Worm (Caenorhabditis elegans) whole organism, L4 larva: ENCODE data around the gene egas-1.
A peak's percentile ranks its signal among the peaks of the same experiment; 100 is the strongest.

Experiments
- F10B5.3 ChIP-seq: sonication (generic microtip); optimal IDR thresholded peaks from 2 replicates; lab custom pipeline; 2016; ENCODE audit warnings: mild to moderate bottlenecking, missing genetic modification characterization, missing compliant biosample characterization
- F37D6.2 ChIP-seq: sonication (generic microtip); optimal IDR thresholded peaks from 2 replicates; lab custom pipeline; 2016; ENCODE audit warnings: mild to moderate bottlenecking, missing genetic modification characterization, missing compliant biosample characterization
- F49E8.2 ChIP-seq: sonication (generic microtip); optimal IDR thresholded peaks from 2 replicates; lab custom pipeline; 2016; ENCODE audit warnings: missing compliant biosample characterization, mild to moderate bottlenecking, missing genetic modification characterization, borderline replicate concordance
- T20F7.1 ChIP-seq: fragments of 200-800 bp; sonication (Bioruptor generic); optimal IDR thresholded peaks from 2 replicates; lab custom pipeline; 2018; ENCODE audit warnings: mild to moderate bottlenecking, missing genetic modification characterization, missing compliant biosample characterization
- Y75B8A.6 ChIP-seq: fragments of 200-800 bp; sonication (Bioruptor generic); IDR thresholded peaks from 2 replicates; pipeline ENCODE4 v1.3.6; 2022; ENCODE audit warnings: missing genetic modification reagents, missing genetic modification characterization, missing compliant biosample characterization
- ZK337.2 ChIP-seq: fragments of 200-800 bp; sonication (Bioruptor generic); IDR thresholded peaks from 2 replicates; pipeline ENCODE4 v1.3.6; 2022; ENCODE audit warnings: missing genetic modification reagents, missing genetic modification characterization, missing compliant biosample characterization
- aha-1 ChIP-seq: fragments of 150-350 bp; peaks from one replicate; lab custom pipeline; 2014; ENCODE audit warnings: missing biosample characterization, missing genetic modification characterization
- aly-2 ChIP-seq: sonication (generic microtip); optimal IDR thresholded peaks from 2 replicates; lab custom pipeline; 2018; ENCODE audit warnings: missing biosample characterization, missing genetic modification characterization
- ceh-62 ChIP-seq: sonication (generic microtip); optimal IDR thresholded peaks from 2 replicates; lab custom pipeline; 2017; ENCODE audit warnings: missing biosample characterization, missing genetic modification characterization
- ces-1 ChIP-seq: fragments of 150-350 bp; sonication (generic microtip); optimal IDR thresholded peaks from 4 replicates; lab custom pipeline; 2014; ENCODE audit warnings: missing biosample characterization, missing genetic modification reagents, missing genetic modification characterization
- cey-2 ChIP-seq: sonication (generic microtip); optimal IDR thresholded peaks from 3 replicates; lab custom pipeline; 2017; ENCODE audit warnings: missing genetic modification characterization, mild to moderate bottlenecking, missing compliant biosample characterization, antibody characterized with exemption, borderline replicate concordance; ENCODE audit not compliant: insufficient read depth
- daf-8 ChIP-seq: fragments of 200-800 bp; sonication (Bioruptor generic); IDR thresholded peaks from 2 replicates; pipeline ENCODE4 v1.3.6; 2022; ENCODE audit warnings: missing genetic modification characterization, missing compliant biosample characterization
- dmd-8 ChIP-seq: fragments of 200-800 bp; sonication (Bioruptor generic); IDR thresholded peaks from 2 replicates; pipeline ENCODE4 v1.3.6; 2022; ENCODE audit warnings: missing genetic modification characterization, missing compliant biosample characterization
- dve-1 ChIP-seq: sonication (generic microtip); optimal IDR thresholded peaks from 2 replicates; lab custom pipeline; 2017; ENCODE audit warnings: antibody characterized with exemption, mild to moderate bottlenecking, missing genetic modification characterization, missing compliant biosample characterization; ENCODE audit not compliant: insufficient read depth
- egl-43 ChIP-seq: fragments of 200-800 bp; sonication (Bioruptor generic); IDR thresholded peaks from 2 replicates; pipeline ENCODE4 v1.3.6; 2022; ENCODE audit warnings: missing genetic modification reagents, missing genetic modification characterization, missing compliant biosample characterization
- gei-8 ChIP-seq: fragments of 200-800 bp; sonication (Bioruptor generic); optimal IDR thresholded peaks from 2 replicates; lab custom pipeline; 2018; ENCODE audit warnings: mild to moderate bottlenecking, missing genetic modification characterization, missing compliant biosample characterization
- hif-1 ChIP-seq, 2 experiments: sonication (generic microtip); optimal IDR thresholded peaks; 2 replicates each; lab custom pipeline; 2016 to 2017; ENCODE audit warnings: missing compliant biosample characterization in 2 of 2, missing genetic modification characterization in 2 of 2, missing genetic modification reagents in 2 of 2, missing genotype in 2 of 2, mild to moderate bottlenecking in 1 of 2
- hmg-1.1 ChIP-seq: fragments of 200-800 bp; sonication (Bioruptor generic); IDR thresholded peaks from 2 replicates; pipeline ENCODE4 v1.3.6; 2022; ENCODE audit warnings: missing genetic modification reagents, missing genetic modification characterization, missing compliant biosample characterization
- lin-13 ChIP-seq: fragments of 150-350 bp; optimal IDR thresholded peaks from 2 replicates; lab custom pipeline; 2014; ENCODE audit warnings: missing biosample characterization, missing genetic modification reagents, missing genetic modification characterization
- lin-15B ChIP-seq: fragments of 150-350 bp; sonication (generic microtip); optimal IDR thresholded peaks from 3 replicates; lab custom pipeline; 2014; ENCODE audit warnings: missing biosample characterization, missing genetic modification characterization
- lin-29 ChIP-seq: fragments of 200-800 bp; sonication (Bioruptor generic); IDR thresholded peaks from 2 replicates; pipeline ENCODE4 v1.3.6; 2022; ENCODE audit warnings: missing genetic modification reagents, missing genetic modification characterization, missing compliant biosample characterization
- lsy-2 ChIP-seq, 2 experiments: fragments of 150-350 bp in 1 of 2; sonication (generic microtip) in 1 of 2; optimal IDR thresholded peaks; 2 replicates each; lab custom pipeline; 2014 to 2017; ENCODE audit warnings: missing biosample characterization in 2 of 2, missing genetic modification characterization in 2 of 2
- madf-9 ChIP-seq: fragments of 200-800 bp; sonication (Bioruptor generic); conservative IDR thresholded peaks from 2 replicates; pipeline ENCODE4 v1.3.6; 2022; ENCODE audit warnings: missing genetic modification reagents, missing genetic modification characterization, missing compliant biosample characterization
- mdt-29 ChIP-seq: fragments of 200-800 bp; sonication (Bioruptor generic); IDR thresholded peaks from 2 replicates; pipeline ENCODE4 v1.3.6; 2022; ENCODE audit warnings: missing genetic modification reagents, missing genetic modification characterization, missing compliant biosample characterization
- nhr-11 ChIP-seq: fragments of 150-350 bp; optimal IDR thresholded peaks from 2 replicates; lab custom pipeline; 2014; ENCODE audit warnings: missing biosample characterization, missing genetic modification characterization
- nhr-237 ChIP-seq: sonication (generic microtip); optimal IDR thresholded peaks from 2 replicates; lab custom pipeline; 2017; ENCODE audit warnings: missing biosample characterization, missing genetic modification characterization
- nhr-28 ChIP-seq: fragments of 150-350 bp; optimal IDR thresholded peaks from 2 replicates; lab custom pipeline; 2014; ENCODE audit warnings: missing biosample characterization, missing genetic modification characterization
- nhr-41 ChIP-seq: fragments of 200-800 bp; sonication (Bioruptor generic); IDR thresholded peaks from 2 replicates; pipeline ENCODE4 v1.3.6; 2022; ENCODE audit warnings: missing genetic modification reagents, missing genetic modification characterization, missing compliant biosample characterization
- php-3 ChIP-seq: fragments of 200-800 bp; sonication (Bioruptor generic); IDR thresholded peaks from 2 replicates; pipeline ENCODE4 v1.3.6; 2022; ENCODE audit warnings: missing genetic modification reagents, missing genetic modification characterization, missing compliant biosample characterization
- sdz-12 ChIP-seq: fragments of 200-800 bp; sonication (Bioruptor generic); optimal IDR thresholded peaks from 2 replicates; lab custom pipeline; 2018; ENCODE audit warnings: mild to moderate bottlenecking, missing genetic modification characterization, missing compliant biosample characterization
- set-16 ChIP-seq: fragments of 200-800 bp; sonication (Bioruptor generic); IDR thresholded peaks from 2 replicates; pipeline ENCODE4 v1.3.6; 2022; ENCODE audit warnings: missing genetic modification reagents, missing genetic modification characterization, missing compliant biosample characterization
- spr-1 ChIP-seq: sonication (generic microtip); optimal IDR thresholded peaks from 2 replicates; lab custom pipeline; 2016; ENCODE audit warnings: mild to moderate bottlenecking, missing genetic modification characterization, missing compliant biosample characterization
- unc-130 ChIP-seq: sonication (generic microtip); optimal IDR thresholded peaks from 2 replicates; lab custom pipeline; 2016; ENCODE audit warnings: missing genetic modification reagents, missing genetic modification characterization, missing compliant biosample characterization
- zag-1 ChIP-seq: fragments of 150-350 bp; optimal IDR thresholded peaks from 2 replicates; lab custom pipeline; 2014; ENCODE audit warnings: missing biosample characterization, missing genetic modification characterization
- zfp-3 ChIP-seq: fragments of 200-800 bp; sonication (Bioruptor generic); conservative IDR thresholded peaks from 2 replicates; pipeline ENCODE4 v1.3.6; 2022; ENCODE audit warnings: missing genetic modification reagents, missing genetic modification characterization, missing compliant biosample characterization

egas-1 gene

DNA sequence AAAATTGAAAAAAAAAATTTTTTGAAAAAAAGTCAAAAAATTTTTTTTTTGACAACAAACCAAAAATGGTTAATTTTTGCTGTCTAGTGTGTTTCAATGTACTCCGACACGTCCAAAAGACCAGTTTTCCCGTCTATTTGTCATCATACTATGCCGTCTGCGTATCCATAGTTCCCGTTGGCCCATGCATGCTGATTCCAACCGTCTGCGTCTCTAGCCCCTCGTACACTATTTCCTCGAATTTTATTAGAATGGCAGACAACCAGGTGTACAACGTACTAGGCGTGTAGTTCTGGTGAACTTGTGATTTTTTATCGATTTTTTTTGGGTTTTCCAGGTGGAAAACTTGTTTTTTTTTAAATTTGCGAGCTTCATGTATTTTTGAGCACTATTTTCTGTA is 25.6 kb upstream of the egas-1 start (continued):
- TF ChIP-seq gei-8 (GFP tag; lab: Kevin White, UChicago) (no peak), dmd-8 (GFP tag; lab: Robert Waterston, UW) (no peak)

DNA sequence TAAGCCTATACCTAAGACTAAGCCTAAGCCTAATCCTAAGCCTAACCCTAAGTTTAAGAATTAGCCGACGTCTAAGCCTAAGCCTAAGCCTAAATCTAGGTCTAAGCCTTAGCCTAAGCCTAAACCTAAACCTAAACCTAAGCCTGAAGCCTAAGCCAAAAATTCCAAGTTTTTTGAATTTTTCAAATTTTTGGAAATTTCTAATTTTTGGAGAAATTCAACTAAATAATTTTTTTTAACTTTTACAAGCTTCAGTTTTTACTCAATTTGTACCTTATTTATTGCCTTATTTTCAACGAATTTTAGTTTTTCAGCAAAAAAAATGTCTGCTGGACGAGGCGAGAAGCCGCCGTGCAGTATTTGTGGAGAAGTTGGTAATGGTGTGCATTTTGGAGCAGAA is 23.8 kb upstream of the egas-1 start, which contains the start of gene nhr-70:
nhr-70 (plus strand) TSS at position 301 of the 400 bp plus-strand sequence.
- no peak for TF ChIP-seq zag-1 (tag; lab: Kevin White, UChicago)
- no peak for TF ChIP-seq hif-1 (tag; optimal IDR thresholded peaks at IDR 0.05; lab: Kevin White, UChicago)
- no peak for TF ChIP-seq aly-2 (tag; lab: Kevin White, UChicago)
- no peak for TF ChIP-seq spr-1
- TF ChIP-seq F37D6.2: no peak

DNA sequence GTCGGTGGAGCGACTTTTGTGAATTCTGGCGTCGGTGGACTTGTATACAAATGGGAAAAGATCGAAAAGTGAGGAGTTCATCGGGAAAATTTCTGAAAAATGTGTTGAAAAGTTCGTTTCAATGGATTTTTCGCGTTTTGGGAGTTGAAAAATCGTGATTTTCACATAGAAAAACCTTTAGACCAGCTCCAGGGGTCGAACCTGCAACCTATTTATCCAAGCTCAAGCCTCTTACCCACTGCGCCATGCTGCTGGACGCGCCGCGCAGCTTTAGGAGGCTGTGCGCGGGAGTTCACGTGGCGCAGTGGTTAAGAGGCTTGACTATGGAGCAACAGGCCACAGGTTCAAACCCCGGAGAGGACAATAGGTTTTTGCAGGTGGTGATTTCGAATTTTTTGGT is 17.6 kb upstream of the egas-1 start, which contains the start of gene Y69H2.1:
Y69H2.1 (minus strand) TSS at position 101 of the 400 bp plus-strand sequence.
- no peak for TF ChIP-seq php-3 (GFP tag; lab: Robert Waterston, UW)
- no peak for TF ChIP-seq hmg-1.1 (GFP tag; lab: Robert Waterston, UW)
- no peak for TF ChIP-seq F10B5.3 (tag; lab: Kevin White, UChicago)
- TF ChIP-seq nhr-11: no peak
- TF ChIP-seq lin-13: peak; percentile 36
- no peak for TF ChIP-seq unc-130 (GFP tag; lab: Kevin White, UChicago)
- no peak for TF ChIP-seq nhr-28 (tag; lab: Kevin White, UChicago)
- no peak for TF ChIP-seq Y75B8A.6 (GFP tag; lab: Robert Waterston, UW)
- TF ChIP-seq madf-9 (GFP tag; lab: Robert Waterston, UW): no peak
- no peak for TF ChIP-seq lsy-2 (tag; optimal IDR thresholded peaks at IDR 0.05; lab: Kevin White, UChicago)
- no peak for TF ChIP-seq lin-15B (tag; lab: Kevin White, UChicago)
- no peak for TF ChIP-seq ceh-62 (tag; lab: Kevin White, UChicago)
- TF ChIP-seq cey-2 (tag; lab: Kevin White, UChicago): no peak
- TF ChIP-seq T20F7.1 (GFP tag; lab: Kevin White, UChicago): no peak
- no peak for TF ChIP-seq hif-1 (tag; optimal IDR thresholded peaks at IDR 0.05; lab: Kevin White, UChicago)
- no peak for TF ChIP-seq ces-1 (GFP tag; lab: Kevin White, UChicago)
- peak; percentile 42; the same call in 1 of the 2 replicates for TF ChIP-seq set-16 (GFP tag; lab: Robert Waterston, UW)

DNA sequence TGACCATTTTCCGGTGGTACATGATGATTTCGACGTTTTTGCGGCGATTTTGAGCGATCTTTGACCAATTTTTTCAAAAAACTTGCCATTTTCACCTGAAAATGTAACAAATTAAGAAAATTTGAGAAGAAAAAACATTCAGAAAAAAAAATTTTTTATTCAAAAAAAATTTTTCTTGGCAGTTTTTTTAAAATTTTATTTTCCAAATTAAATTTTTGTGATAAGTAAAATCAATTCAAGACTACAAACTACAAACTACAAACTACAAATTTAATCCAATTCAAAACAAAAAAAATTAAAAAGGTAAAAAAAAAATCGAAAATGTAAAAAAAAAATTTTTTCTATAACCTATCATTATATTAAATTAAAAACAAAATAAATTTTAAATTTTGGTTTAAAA is 13.3 kb upstream of the egas-1 start, which contains the start of gene Y69H2.15:
Y69H2.15 (minus strand) TSS at position 101 of the 400 bp plus-strand sequence.
- TF ChIP-seq lin-29 (GFP tag; lab: Robert Waterston, UW) (no peak), dve-1 (tag; lab: Kevin White, UChicago) (no peak), egl-43 (no peak), daf-8 (GFP tag; lab: Robert Waterston, UW) (no peak), sdz-12 (GFP tag; lab: Kevin White, UChicago) (no peak), zfp-3 (GFP tag; lab: Robert Waterston, UW) (no peak), F49E8.2 (tag; lab: Kevin White, UChicago) (no peak), nhr-41 (no peak), ZK337.2 (GFP tag; lab: Robert Waterston, UW) (no peak), mdt-29 (GFP tag; lab: Robert Waterston, UW) (no peak), aha-1 (tag; lab: Kevin White, UChicago) (no peak), nhr-237 (no peak)
